Fruit fly (Drosophila melanogaster) whole organism, embryonic: Measurements from ENCODE around the gene Neurl4.

Experiments
- Asciz ChIP-seq: fragments of 200-800 bp; sonication (Bioruptor generic); optimal IDR thresholded peaks from 2 replicates; lab custom pipeline; 2017; ENCODE audit warnings: missing biosample characterization, mild to moderate bottlenecking, missing genetic modification characterization, missing genetic modification reagents
- BtbVII ChIP-seq: fragments of 200-800 bp; sonication (Bioruptor generic); optimal IDR thresholded peaks from 3 replicates; lab custom pipeline; 2017; ENCODE audit warnings: missing biosample characterization, mild to moderate bottlenecking, missing genetic modification characterization
- CG10462 ChIP-seq: fragments of 200-800 bp; sonication (Bioruptor generic); optimal IDR thresholded peaks from 2 replicates; lab custom pipeline; 2016; ENCODE audit warnings: missing biosample characterization, missing genetic modification characterization
- CG11504 ChIP-seq: fragments of 200-800 bp; sonication (Bioruptor generic); optimal IDR thresholded peaks from 3 replicates; lab custom pipeline; 2019; ENCODE audit warnings: missing biosample characterization, mild to moderate bottlenecking, missing genetic modification characterization, moderate library complexity
- CG12659 ChIP-seq: fragments of 200-800 bp; sonication (Bioruptor generic); optimal IDR thresholded peaks from 3 replicates; lab custom pipeline; 2017; ENCODE audit warnings: mild to moderate bottlenecking, missing biosample characterization, missing genetic modification reagents, missing genetic modification characterization
- CG13775 ChIP-seq: fragments of 200-800 bp; sonication (Bioruptor generic); optimal IDR thresholded peaks from 3 replicates; lab custom pipeline; 2017; ENCODE audit warnings: missing biosample characterization, mild to moderate bottlenecking, missing genetic modification characterization
- CG1792 ChIP-seq: fragments of 200-800 bp; sonication (Bioruptor generic); optimal IDR thresholded peaks from 2 replicates; lab custom pipeline; 2016; ENCODE audit warnings: missing biosample characterization, missing genetic modification characterization
- CG2678 ChIP-seq: fragments of 200-800 bp; sonication (Bioruptor generic); optimal IDR thresholded peaks from 3 replicates; lab custom pipeline; 2019; ENCODE audit warnings: missing biosample characterization, mild to moderate bottlenecking, missing genetic modification characterization, moderate library complexity
- CG2875 ChIP-seq: fragments of 200-800 bp; sonication (Bioruptor generic); optimal IDR thresholded peaks from 2 replicates; lab custom pipeline; 2017; ENCODE audit warnings: missing biosample characterization, mild to moderate bottlenecking, missing genetic modification characterization, missing genetic modification reagents
- CG31224 ChIP-seq: fragments of 200-800 bp; sonication (Bioruptor generic); IDR thresholded peaks from 2 replicates; pipeline ENCODE4 v1.3.6; 2022; ENCODE audit warnings: missing biosample characterization, missing genetic modification characterization
- CG32532 ChIP-seq: fragments of 200-800 bp; sonication (Bioruptor generic); IDR thresholded peaks from 2 replicates; pipeline ENCODE4 v1.3.6; 2022; ENCODE audit warnings: missing biosample characterization, missing genetic modification characterization
- CG3995 ChIP-seq: fragments of 200-800 bp; sonication (Bioruptor generic); optimal IDR thresholded peaks from 3 replicates; lab custom pipeline; 2016; ENCODE audit warnings: missing biosample characterization, missing genetic modification characterization
- CG5245 ChIP-seq: fragments of 200-800 bp; sonication (Bioruptor generic); optimal IDR thresholded peaks from 3 replicates; lab custom pipeline; 2016; ENCODE audit warnings: missing biosample characterization, missing genetic modification characterization
- CG7556 ChIP-seq: fragments of 200-800 bp; sonication (Bioruptor generic); optimal IDR thresholded peaks from 2 replicates; lab custom pipeline; 2017; ENCODE audit warnings: missing biosample characterization, mild to moderate bottlenecking, missing genetic modification characterization
- CG8359 ChIP-seq: fragments of 200-800 bp; sonication (Bioruptor generic); optimal IDR thresholded peaks from 2 replicates; lab custom pipeline; 2017; ENCODE audit warnings: missing biosample characterization, mild to moderate bottlenecking, missing genetic modification characterization, borderline replicate concordance
- CG9797 ChIP-seq: fragments of 200-800 bp; sonication (Bioruptor generic); optimal IDR thresholded peaks from 3 replicates; lab custom pipeline; 2018; ENCODE audit warnings: missing biosample characterization, mild to moderate bottlenecking, missing genetic modification characterization
- CoRest ChIP-seq: fragments of 200-800 bp; sonication (Bioruptor generic); optimal IDR thresholded peaks from 3 replicates; lab custom pipeline; 2018; ENCODE audit warnings: missing biosample characterization, mild to moderate bottlenecking, missing genetic modification characterization, moderate library complexity
- Dbx ChIP-seq: fragments of 200-800 bp; sonication (Bioruptor generic); IDR thresholded peaks from 3 replicates; pipeline ENCODE4 v1.3.6; 2022; ENCODE audit warnings: missing biosample characterization, missing genetic modification characterization
- Drgx ChIP-seq: fragments of 200-800 bp; sonication (Bioruptor generic); IDR thresholded peaks from 2 replicates; pipeline ENCODE4 v1.3.6; 2022; ENCODE audit warnings: missing biosample characterization, missing genetic modification characterization
- HLHmδ ChIP-seq: fragments of 200-800 bp; sonication (Bioruptor generic); optimal IDR thresholded peaks from 2 replicates; lab custom pipeline; 2018; ENCODE audit warnings: missing biosample characterization, mild to moderate bottlenecking, missing genetic modification characterization, moderate library complexity
- Hmr ChIP-seq: fragments of 200-800 bp; sonication (Bioruptor generic); optimal IDR thresholded peaks from 3 replicates; lab custom pipeline; 2017; ENCODE audit warnings: mild to moderate bottlenecking, missing biosample characterization, missing genetic modification reagents, missing genetic modification characterization
- Hsf ChIP-seq: fragments of 200-800 bp; sonication (Bioruptor generic); optimal IDR thresholded peaks from 3 replicates; lab custom pipeline; 2016; ENCODE audit warnings: missing biosample characterization, missing genetic modification characterization
- Max ChIP-seq: fragments of 200-800 bp; sonication (Bioruptor generic); optimal IDR thresholded peaks from 2 replicates; lab custom pipeline; 2016; ENCODE audit warnings: missing biosample characterization, mild to moderate bottlenecking, missing genetic modification characterization
- Oli ChIP-seq: fragments of 200-800 bp; sonication (Bioruptor generic); optimal IDR thresholded peaks from 2 replicates; lab custom pipeline; 2018; ENCODE audit warnings: missing biosample characterization, mild to moderate bottlenecking, missing genetic modification characterization, moderate library complexity
- Pdp1 ChIP-seq, 2 experiments: fragments of 200-800 bp; sonication (Bioruptor generic); optimal IDR thresholded peaks; 3 replicates each; lab custom pipeline; 2016; ENCODE audit warnings: missing biosample characterization in 2 of 2, missing genetic modification characterization in 2 of 2, mild to moderate bottlenecking in 1 of 2, moderate library complexity in 1 of 2
- Rfx ChIP-seq: fragments of 200-800 bp; sonication (Bioruptor generic); IDR thresholded peaks from 2 replicates; pipeline ENCODE4 v1.3.6; 2022; ENCODE audit warnings: missing biosample characterization, missing genetic modification characterization
- Sox100B ChIP-seq: fragments of 200-800 bp; sonication (Bioruptor generic); optimal IDR thresholded peaks from 3 replicates; lab custom pipeline; 2018; ENCODE audit warnings: missing biosample characterization, mild to moderate bottlenecking, missing genetic modification characterization
- ara ChIP-seq: fragments of 200-800 bp; sonication (Bioruptor generic); IDR thresholded peaks from 2 replicates; pipeline ENCODE4 v1.3.6; 2022; ENCODE audit warnings: missing biosample characterization, missing genetic modification characterization
- bcd ChIP-seq: fragments of 200-800 bp; sonication (Bioruptor generic); optimal IDR thresholded peaks from 2 replicates; lab custom pipeline; 2017; ENCODE audit warnings: missing biosample characterization, mild to moderate bottlenecking, missing genetic modification characterization
- btn ChIP-seq: fragments of 200-800 bp; sonication (Bioruptor generic); optimal IDR thresholded peaks from 2 replicates; lab custom pipeline; 2016; ENCODE audit warnings: missing biosample characterization, missing genetic modification characterization
- crc ChIP-seq: fragments of 200-800 bp; sonication (Bioruptor generic); optimal IDR thresholded peaks from 2 replicates; lab custom pipeline; 2016; ENCODE audit warnings: missing biosample characterization, missing genetic modification characterization
- croc ChIP-seq: fragments of 200-800 bp; sonication (Bioruptor generic); conservative IDR thresholded peaks from 3 replicates; pipeline ENCODE4 v1.3.6; 2022; ENCODE audit warnings: missing biosample characterization, missing genetic modification characterization
- dysf ChIP-seq: fragments of 200-800 bp; sonication (Bioruptor generic); IDR thresholded peaks from 3 replicates; pipeline ENCODE4 v1.3.6; 2022; ENCODE audit warnings: missing biosample characterization, missing genetic modification characterization
- gcm2 ChIP-seq: fragments of 200-800 bp; sonication (Bioruptor generic); optimal IDR thresholded peaks from 2 replicates; lab custom pipeline; 2016; ENCODE audit warnings: missing biosample characterization, missing genetic modification characterization
- gfzf ChIP-seq: fragments of 200-800 bp; sonication (Bioruptor generic); optimal IDR thresholded peaks from 2 replicates; lab custom pipeline; 2016; ENCODE audit warnings: missing biosample characterization, mild to moderate bottlenecking, missing genetic modification characterization, moderate library complexity
- grau ChIP-seq: fragments of 200-800 bp; optimal IDR thresholded peaks from 3 replicates; lab custom pipeline; 2019; ENCODE audit warnings: missing biosample characterization, mild to moderate bottlenecking, missing genetic modification characterization, moderate library complexity
- her ChIP-seq: fragments of 200-800 bp; sonication (Bioruptor generic); optimal IDR thresholded peaks from 2 replicates; lab custom pipeline; 2016; ENCODE audit warnings: missing biosample characterization, missing genetic modification characterization
- lab ChIP-seq: fragments of 200-800 bp; sonication (Bioruptor generic); optimal IDR thresholded peaks from 3 replicates; lab custom pipeline; 2017; ENCODE audit warnings: missing biosample characterization, missing genetic modification characterization, mild to moderate bottlenecking, moderate library complexity, missing genetic modification reagents
- mam ChIP-seq: fragments of 200-800 bp; sonication (Bioruptor generic); optimal IDR thresholded peaks from 3 replicates; lab custom pipeline; 2016; ENCODE audit warnings: missing biosample characterization, missing genetic modification characterization
- mld ChIP-seq: fragments of 200-800 bp; sonication (Bioruptor generic); IDR thresholded peaks from 3 replicates; pipeline ENCODE4 v1.3.6; 2022; ENCODE audit warnings: missing biosample characterization, missing genetic modification characterization; ENCODE audit not compliant: partially characterized antibody
- nerfin-2 ChIP-seq: fragments of 200-800 bp; sonication (Bioruptor generic); IDR thresholded peaks from 2 replicates; pipeline ENCODE4 v1.3.6; 2022; ENCODE audit warnings: missing biosample characterization, missing genetic modification characterization; ENCODE audit not compliant: partially characterized antibody
- odd ChIP-seq: fragments of 200-800 bp; sonication (Bioruptor generic); optimal IDR thresholded peaks from 2 replicates; lab custom pipeline; 2017; ENCODE audit warnings: missing biosample characterization, mild to moderate bottlenecking, missing genetic modification characterization
- pho ChIP-seq: fragments of 200-800 bp; sonication (Bioruptor generic); optimal IDR thresholded peaks from 2 replicates; lab custom pipeline; 2016; ENCODE audit warnings: missing biosample characterization, missing genetic modification characterization
- sens ChIP-seq: fragments of 200-800 bp; sonication (Bioruptor generic); peaks from one replicate; lab custom pipeline; 2016; ENCODE audit warnings: missing biosample characterization, missing genetic modification characterization
- shn ChIP-seq: fragments of 200-800 bp; sonication (Bioruptor generic); optimal IDR thresholded peaks from 3 replicates; lab custom pipeline; 2016; ENCODE audit warnings: missing biosample characterization, missing genetic modification characterization
- sob ChIP-seq: fragments of 200-800 bp; sonication (Bioruptor generic); IDR thresholded peaks from 2 replicates; pipeline ENCODE4 v1.3.6; 2022; ENCODE audit warnings: missing biosample characterization, missing genetic modification characterization
- tio ChIP-seq: fragments of 200-800 bp; sonication (Bioruptor generic); optimal IDR thresholded peaks from 2 replicates; lab custom pipeline; 2017; ENCODE audit warnings: missing biosample characterization, missing genetic modification characterization, inconsistent platforms
- z ChIP-seq: fragments of 200-800 bp; sonication (Bioruptor generic); IDR thresholded peaks from 3 replicates; pipeline ENCODE4 v1.3.6; 2022; ENCODE audit warnings: missing biosample characterization, missing genetic modification characterization
- zen ChIP-seq: fragments of 200-800 bp; sonication (Bioruptor generic); optimal IDR thresholded peaks from 3 replicates; lab custom pipeline; 2018; ENCODE audit warnings: missing biosample characterization, mild to moderate bottlenecking, missing genetic modification characterization, moderate library complexity
- zfh2 ChIP-seq: fragments of 200-800 bp; sonication (Bioruptor generic); optimal IDR thresholded peaks from 2 replicates; lab custom pipeline; 2016; ENCODE audit warnings: missing biosample characterization, missing genetic modification characterization

Gene Neurl4

DNA sequence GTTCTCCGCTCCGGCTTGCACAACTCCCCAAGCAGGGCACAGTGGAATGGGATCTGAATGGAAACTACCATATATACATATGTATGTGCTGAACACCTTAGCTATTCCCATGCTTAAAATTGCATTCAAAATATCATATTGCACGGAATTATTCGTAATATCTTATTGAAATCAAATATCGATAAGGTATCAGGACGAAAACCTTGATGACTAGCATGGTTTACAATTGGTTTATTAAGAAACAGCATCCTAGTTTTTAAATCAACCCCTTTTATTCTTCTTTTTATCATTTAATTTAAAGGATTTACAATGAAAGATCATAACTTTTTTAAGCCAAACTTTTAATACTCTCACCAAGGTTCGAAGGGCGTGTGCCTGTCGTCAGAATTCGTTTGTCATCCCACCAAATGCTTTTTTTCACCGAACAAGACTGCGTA, 5.6 kb upstream of the Neurl4 start (continued):
- no peak for TF ChIP-seq pho (GFP tag; lab: Kevin White, UChicago)
- no peak for TF ChIP-seq gcm2 (GFP tag; lab: Kevin White, UChicago)
- TF ChIP-seq bcd (GFP tag; lab: Kevin White, UChicago), result peak; percentile 7
- no peak for TF ChIP-seq CG2875 (GFP tag; lab: Kevin White, UChicago)
- TF ChIP-seq Hsf (GFP tag; lab: Kevin White, UChicago), result peak; percentile 33
- peak; percentile 3 for TF ChIP-seq mam (GFP tag; lab: Kevin White, UChicago)
- TF ChIP-seq CoRest (tag; lab: Kevin White, UChicago), result peak; percentile 25
- TF ChIP-seq CG8359 (GFP tag; lab: Kevin White, UChicago), result no peak
- TF ChIP-seq BtbVII (GFP tag; lab: Kevin White, UChicago), result peak; percentile 5
- TF ChIP-seq CG7556 (GFP tag; lab: Kevin White, UChicago), result peak; percentile 35
- TF ChIP-seq CG5245 (GFP tag; lab: Kevin White, UChicago), result peak; percentile 1
- peak; percentile 10 for TF ChIP-seq CG2678 (tag; lab: Kevin White, UChicago)
- TF ChIP-seq shn (GFP tag; lab: Kevin White, UChicago), result peak; percentile 16
- peak; percentile 21 for TF ChIP-seq grau (tag; lab: Kevin White, UChicago)
- TF ChIP-seq lab (GFP tag; lab: Kevin White, UChicago), result peak; percentile 32
- peak in 1 of 2 experiments; percentile 6 for TF ChIP-seq Pdp1 (GFP tag; optimal IDR thresholded peaks at IDR 0.05; lab: Kevin White, UChicago)
- peak; percentile 21 for TF ChIP-seq CG12659 (GFP tag; lab: Kevin White, UChicago)
- TF ChIP-seq Drgx (GFP tag; lab: Robert Waterston, UW), result no peak
- peak; percentile 21 for TF ChIP-seq CG13775 (GFP tag; lab: Kevin White, UChicago)
- TF ChIP-seq nerfin-2, result no peak
- no peak for TF ChIP-seq her (GFP tag; lab: Kevin White, UChicago)
- TF ChIP-seq Sox100B (GFP tag; lab: Kevin White, UChicago), result peak; percentile 25
- peak; percentile 5 for TF ChIP-seq Asciz (GFP tag; lab: Kevin White, UChicago)
- peak; percentile 2 for TF ChIP-seq Max
- TF ChIP-seq odd (GFP tag; lab: Kevin White, UChicago), result no peak
- TF ChIP-seq Dbx (GFP tag; lab: Robert Waterston, UW), result 0 out of 3 replicates have a peak, but pooled peaks have one; percentile 30
- TF ChIP-seq CG11504 (tag; lab: Kevin White, UChicago), result peak; percentile 53
- peak; percentile 9 for TF ChIP-seq zfh2 (GFP tag; lab: Kevin White, UChicago)
- peak; percentile 80 for TF ChIP-seq sens
- TF ChIP-seq CG1792 (GFP tag; lab: Kevin White, UChicago), result no peak
- no peak for TF ChIP-seq btn (GFP tag; lab: Kevin White, UChicago)
- TF ChIP-seq Oli, result peak; percentile 39
- TF ChIP-seq crc (GFP tag; lab: Kevin White, UChicago), result peak; percentile 8
- TF ChIP-seq Hmr (GFP tag; lab: Kevin White, UChicago), result peak; percentile 12
- no peak for TF ChIP-seq CG3995 (GFP tag; lab: Kevin White, UChicago)
- peak; percentile 22 for TF ChIP-seq tio (GFP tag; lab: Kevin White, UChicago)
- TF ChIP-seq, all 482 proteins: peak for 49

- TF ChIP-seq dysf, result 0 out of 3 replicates have a peak, but pooled peaks have one; percentile 28
- no peak for TF ChIP-seq zen (tag; lab: Kevin White, UChicago)
- TF ChIP-seq CG10462 (GFP tag; lab: Kevin White, UChicago), result no peak
- TF ChIP-seq croc (GFP tag; lab: Robert Waterston, UW), result no peak
- no peak for TF ChIP-seq HLHmδ (GFP tag; lab: Kevin White, UChicago)
- TF ChIP-seq nerfin-2, result 0 out of 2 replicates have a peak, but pooled peaks have one; percentile 14
- TF ChIP-seq mld (GFP tag; lab: Robert Waterston, UW), result 0 out of 3 replicates have a peak, but pooled peaks have one; percentile 10
- no peak for TF ChIP-seq CG31224 (GFP tag; lab: Robert Waterston, UW)
- TF ChIP-seq z (GFP tag; lab: Robert Waterston, UW), result no peak
- no peak for TF ChIP-seq CG9797
- no peak for TF ChIP-seq CG12659 (GFP tag; lab: Kevin White, UChicago)
- TF ChIP-seq CG7556 (GFP tag; lab: Kevin White, UChicago), result no peak
- no peak for TF ChIP-seq ara (GFP tag; lab: Robert Waterston, UW)
- TF ChIP-seq sob (GFP tag; lab: Robert Waterston, UW), result no peak
- 0 out of 2 replicates have a peak, but pooled peaks have one; percentile 10 for TF ChIP-seq CG32532 (GFP tag; lab: Robert Waterston, UW)
- TF ChIP-seq gfzf (GFP tag; lab: Kevin White, UChicago), result no peak
- peak; percentile 30; the same call in 1 of the 2 replicates for TF ChIP-seq Rfx (GFP tag; lab: Robert Waterston, UW)
Observed at dm6 chr3L:14053806-14054205, 4.1 kb upstream of the Neurl4 start.
